Worm (Caenorhabditis elegans): ENCODE measurements around the gene F21G4.5.

DNA sequence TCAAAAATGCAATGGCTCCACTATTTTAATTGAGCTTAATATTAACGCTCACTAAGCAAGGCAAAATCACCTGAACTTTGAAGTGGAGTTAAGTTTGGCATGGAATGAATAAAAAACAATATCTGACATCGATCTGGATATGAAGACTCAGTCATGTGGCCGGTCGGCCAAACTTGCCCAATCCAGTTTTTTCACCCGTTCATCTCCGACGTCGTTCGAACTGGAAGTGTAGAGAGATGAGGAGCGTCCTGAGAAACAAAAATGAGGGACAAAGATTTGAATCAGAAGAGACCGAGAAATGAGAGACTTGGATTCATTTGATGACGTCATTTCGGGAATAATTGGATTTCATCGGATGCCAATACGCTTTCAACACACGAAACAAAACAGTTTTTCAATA is 32.2 kb downstream of the F21G4.5 start:
- TF ChIP-seq M03D4.4 (tag; optimal IDR thresholded peaks at IDR 0.05) (no peak), nhr-237 (tag; optimal IDR thresholded peaks at IDR 0.05) (no peak), nhr-12 (tag; optimal IDR thresholded peaks at IDR 0.05) (no peak), nhr-28 (tag; optimal IDR thresholded peaks at IDR 0.05) (no peak), snpc-4 (tag; optimal IDR thresholded peaks at IDR 0.05) (no peak), unc-39 (tag; optimal IDR thresholded peaks at IDR 0.05) (no peak), lin-13 (tag; optimal IDR thresholded peaks at IDR 0.05) (no peak), hlh-1 (tag; optimal IDR thresholded peaks at IDR 0.05) (no peak)

All from whole organism, mixed stage, embryonic.